Fruit fly (Drosophila melanogaster): ENCODE measurements around the gene CG14196.

DNA sequence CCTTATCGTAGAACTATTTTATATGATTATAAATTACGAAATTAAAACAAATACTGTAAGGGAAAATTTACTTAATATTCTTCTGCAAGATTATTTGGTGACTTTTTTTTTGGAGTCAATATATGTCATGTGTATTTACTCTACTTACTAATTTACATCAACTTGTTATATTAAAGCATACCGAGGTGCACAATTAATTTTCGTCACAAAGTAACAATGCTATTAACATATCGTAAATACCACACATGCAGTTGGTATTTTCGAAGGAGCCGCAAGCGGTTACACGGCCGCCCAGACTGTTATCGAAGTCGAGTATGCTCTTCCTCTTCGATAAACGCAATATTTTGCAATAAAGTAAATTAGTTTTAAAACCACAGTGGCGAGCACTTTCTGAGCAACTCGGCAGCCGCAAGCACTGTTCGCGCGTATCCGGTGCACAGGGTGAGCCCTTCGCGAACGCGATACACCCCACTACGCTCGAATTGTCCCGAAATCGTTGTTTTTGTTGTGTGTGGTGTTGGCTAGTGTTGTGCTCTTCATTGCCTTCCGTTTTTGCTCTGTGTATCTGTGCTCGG, 20.0 kb upstream of the CG14196 start, which contains the start of gene Vav:
- TF ChIP-seq Sin3A (optimal IDR thresholded peaks at IDR 0.05) (no peak), psq (optimal IDR thresholded peaks at IDR 0.05) (no peak), insv (optimal IDR thresholded peaks at IDR 0.05) (no peak), Myc (optimal IDR thresholded peaks at IDR 0.05) (no peak), h (optimal IDR thresholded peaks at IDR 0.05) (no peak)
